Fruit fly (Drosophila melanogaster): ENCODE results near the gene Gss1.

DNA sequence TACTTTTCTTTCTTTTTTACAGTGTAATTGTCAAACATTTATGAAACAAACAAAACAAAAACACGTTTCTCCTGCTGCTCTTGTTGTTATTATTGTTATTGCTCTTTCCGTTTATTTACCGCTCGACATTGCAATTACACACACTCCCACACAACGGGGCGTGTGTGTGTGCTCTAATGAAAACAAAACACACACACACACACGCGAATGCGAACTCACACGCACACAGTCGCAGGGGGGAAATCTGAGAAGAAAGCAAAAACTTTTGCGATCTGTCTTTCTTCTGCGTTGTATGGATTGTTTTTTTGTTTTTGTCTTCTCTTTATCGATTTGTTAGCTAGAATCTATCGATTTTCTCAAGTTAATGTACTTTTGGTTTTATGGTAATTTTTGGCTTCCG lies 11.4 kb upstream of the Gss1 start:
- TF ChIP-seq Crg-1 (GFP tag; optimal IDR thresholded peaks at IDR 0.05) = no peak
- no peak for TF ChIP-seq tj (GFP tag; optimal IDR thresholded peaks at IDR 0.05)
- no peak for TF ChIP-seq CG7101 (tag; optimal IDR thresholded peaks at IDR 0.05)
- TF ChIP-seq CG5204 (GFP tag; optimal IDR thresholded peaks at IDR 0.05) = no peak
- TF ChIP-seq cnc (optimal IDR thresholded peaks at IDR 0.05) = no peak
- no peak for TF ChIP-seq CG12768 (GFP tag; optimal IDR thresholded peaks at IDR 0.05)

All from whole organism, adult.